Fruit fly (Drosophila melanogaster) whole organism, embryonic: ENCODE results near the gene Sox102F.

Experiments used
- CG1024 ChIP-seq: fragments of 200-800 bp; sonication (Bioruptor generic); IDR thresholded peaks from 2 replicates; pipeline ENCODE4 v1.3.6; 2022; ENCODE audit warnings: missing biosample characterization, missing genetic modification characterization
- CG10366 ChIP-seq: fragments of 200-800 bp; sonication (Bioruptor generic); IDR thresholded peaks from 2 replicates; pipeline ENCODE4 v1.3.6; 2022; ENCODE audit warnings: missing biosample characterization, missing genetic modification characterization
- CG11085 ChIP-seq: fragments of 200-800 bp; sonication (Bioruptor generic); IDR thresholded peaks from 2 replicates; pipeline ENCODE4 v1.3.6; 2022; ENCODE audit warnings: missing biosample characterization, missing genetic modification characterization
- CG12071 ChIP-seq: fragments of 200-800 bp; sonication (Bioruptor generic); optimal IDR thresholded peaks from 3 replicates; lab custom pipeline; 2018; ENCODE audit warnings: missing biosample characterization, mild to moderate bottlenecking, missing genetic modification characterization
- CG1233 ChIP-seq: fragments of 200-800 bp; sonication (Bioruptor generic); optimal IDR thresholded peaks from 4 replicates; lab custom pipeline; 2018; ENCODE audit warnings: missing biosample characterization, mild to moderate bottlenecking, missing genetic modification characterization
- CG13123 ChIP-seq: fragments of 200-800 bp; sonication (Bioruptor generic); optimal IDR thresholded peaks from 2 replicates; lab custom pipeline; 2016; ENCODE audit warnings: missing biosample characterization, missing genetic modification characterization
- CG14710 ChIP-seq: fragments of 200-800 bp; sonication (Bioruptor generic); optimal IDR thresholded peaks from 3 replicates; lab custom pipeline; 2019; ENCODE audit warnings: missing biosample characterization, mild to moderate bottlenecking, missing genetic modification characterization, moderate library complexity
- CG15073 ChIP-seq: fragments of 200-800 bp; sonication (Bioruptor generic); optimal IDR thresholded peaks from 2 replicates; lab custom pipeline; 2016; ENCODE audit warnings: missing biosample characterization, missing genetic modification characterization
- CG17612 ChIP-seq: fragments of 200-800 bp; sonication (Bioruptor generic); IDR thresholded peaks from 2 replicates; pipeline ENCODE4 v1.3.6; 2022; ENCODE audit warnings: missing biosample characterization, missing genetic modification characterization
- CG18011 ChIP-seq: fragments of 200-800 bp; sonication (Bioruptor generic); optimal IDR thresholded peaks from 2 replicates; lab custom pipeline; 2017; ENCODE audit warnings: missing biosample characterization, missing genetic modification characterization, mild to moderate bottlenecking, moderate library complexity, missing genotype
- CG18476 ChIP-seq: fragments of 200-800 bp; sonication (Bioruptor generic); optimal IDR thresholded peaks from 2 replicates; lab custom pipeline; 2016; ENCODE audit warnings: missing biosample characterization, mild to moderate bottlenecking, missing genetic modification characterization
- CG2202 ChIP-seq: fragments of 200-800 bp; sonication (Bioruptor generic); optimal IDR thresholded peaks from 2 replicates; lab custom pipeline; 2018; ENCODE audit warnings: missing biosample characterization, mild to moderate bottlenecking, missing genetic modification characterization
- CG30403 ChIP-seq: fragments of 200-800 bp; sonication (Bioruptor generic); optimal IDR thresholded peaks from 3 replicates; lab custom pipeline; 2016; ENCODE audit warnings: missing biosample characterization, missing genetic modification characterization
- CG3995 ChIP-seq: fragments of 200-800 bp; sonication (Bioruptor generic); optimal IDR thresholded peaks from 3 replicates; lab custom pipeline; 2016; ENCODE audit warnings: missing biosample characterization, missing genetic modification characterization
- CG6683 ChIP-seq: fragments of 200-800 bp; sonication (Bioruptor generic); optimal IDR thresholded peaks from 2 replicates; lab custom pipeline; 2017; ENCODE audit warnings: missing biosample characterization, mild to moderate bottlenecking, missing genetic modification characterization, missing genetic modification reagents
- CG6689 ChIP-seq: fragments of 200-800 bp; sonication (Bioruptor generic); IDR thresholded peaks from 2 replicates; pipeline ENCODE4 v1.3.6; 2022; ENCODE audit warnings: missing biosample characterization, missing genetic modification characterization
- CG7372 ChIP-seq: fragments of 200-800 bp; sonication (Bioruptor generic); IDR thresholded peaks from 2 replicates; pipeline ENCODE4 v1.3.6; 2022; ENCODE audit warnings: missing biosample characterization, missing genetic modification characterization
- CG8290 ChIP-seq, 3 experiments: fragments of 200-800 bp; sonication (Bioruptor generic); optimal IDR thresholded peaks; 2 replicates each; lab custom pipeline; 2016 to 2019; ENCODE audit warnings: missing biosample characterization in 3 of 3, missing genetic modification characterization in 3 of 3, mild to moderate bottlenecking in 2 of 3, moderate library complexity in 1 of 3
- CG8944 ChIP-seq: fragments of 200-800 bp; sonication (Bioruptor generic); optimal IDR thresholded peaks from 3 replicates; lab custom pipeline; 2016; ENCODE audit warnings: missing biosample characterization, missing genetic modification characterization
- Dek ChIP-seq: fragments of 200-800 bp; sonication (Bioruptor generic); optimal IDR thresholded peaks from 3 replicates; lab custom pipeline; 2019; ENCODE audit warnings: missing biosample characterization, mild to moderate bottlenecking, missing genetic modification characterization, moderate library complexity
- Drgx ChIP-seq: fragments of 200-800 bp; sonication (Bioruptor generic); IDR thresholded peaks from 2 replicates; pipeline ENCODE4 v1.3.6; 2022; ENCODE audit warnings: missing biosample characterization, missing genetic modification characterization
- Ets97D ChIP-seq: fragments of 200-800 bp; sonication (Bioruptor generic); optimal IDR thresholded peaks from 3 replicates; lab custom pipeline; 2016; ENCODE audit warnings: missing biosample characterization, missing genetic modification characterization
- Jarid2 ChIP-seq: fragments of 200-800 bp; sonication (Bioruptor generic); optimal IDR thresholded peaks from 3 replicates; lab custom pipeline; 2017; ENCODE audit warnings: mild to moderate bottlenecking, missing biosample characterization, missing genetic modification reagents, missing genetic modification characterization
- NC2β ChIP-seq: fragments of 200-800 bp; sonication (Bioruptor generic); optimal IDR thresholded peaks from 2 replicates; lab custom pipeline; 2016; ENCODE audit warnings: missing biosample characterization, missing genetic modification characterization
- Pdp1 ChIP-seq, 2 experiments: fragments of 200-800 bp; sonication (Bioruptor generic); optimal IDR thresholded peaks; 3 replicates each; lab custom pipeline; 2016; ENCODE audit warnings: missing biosample characterization in 2 of 2, missing genetic modification characterization in 2 of 2, mild to moderate bottlenecking in 1 of 2, moderate library complexity in 1 of 2
- Ptx1 ChIP-seq: fragments of 200-800 bp; sonication (Bioruptor generic); IDR thresholded peaks from 2 replicates; pipeline ENCODE4 v1.3.6; 2022; ENCODE audit warnings: missing biosample characterization, missing genetic modification characterization
- Rx ChIP-seq: fragments of 200-800 bp; sonication (Bioruptor generic); IDR thresholded peaks from 2 replicates; pipeline ENCODE4 v1.3.6; 2022; ENCODE audit warnings: missing biosample characterization, missing genetic modification characterization
- Stat92E ChIP-seq, 3 experiments: fragments of >200 bp in 2 of 3; fragments of 200-800 bp in 1 of 3; sonication (Bioruptor generic) in 1 of 3; optimal IDR thresholded peaks; 2 replicates each; lab custom pipeline; 2017 to 2019; ENCODE audit warnings: missing biosample characterization in 3 of 3, missing genetic modification characterization in 3 of 3, mild to moderate bottlenecking in 1 of 3, moderate library complexity in 1 of 3
- YL-1 ChIP-seq: fragments of 200-800 bp; sonication (Bioruptor generic); optimal IDR thresholded peaks from 3 replicates; lab custom pipeline; 2017; ENCODE audit warnings: missing biosample characterization, mild to moderate bottlenecking, missing genetic modification characterization
- ase ChIP-seq: fragments of 200-800 bp; sonication (Bioruptor generic); IDR thresholded peaks from 3 replicates; pipeline ENCODE4 v1.3.6; 2022; ENCODE audit warnings: missing biosample characterization, missing genetic modification characterization
- chn ChIP-seq: fragments of 200-800 bp; sonication (Bioruptor generic); optimal IDR thresholded peaks from 2 replicates; lab custom pipeline; 2016; ENCODE audit warnings: missing biosample characterization, missing genetic modification characterization
- ewg ChIP-seq: fragments of 200-800 bp; sonication (Bioruptor generic); optimal IDR thresholded peaks from 3 replicates; lab custom pipeline; 2017; ENCODE audit warnings: mild to moderate bottlenecking, missing biosample characterization, missing genetic modification reagents, missing genetic modification characterization
- ham ChIP-seq: fragments of 200-800 bp; sonication (Bioruptor generic); IDR thresholded peaks from 2 replicates; pipeline ENCODE4 v1.3.6; 2022; ENCODE audit warnings: missing biosample characterization, missing genetic modification characterization
- hbn ChIP-seq: fragments of 200-800 bp; sonication (Bioruptor generic); IDR thresholded peaks from 2 replicates; pipeline ENCODE4 v1.3.6; 2022; ENCODE audit warnings: missing biosample characterization, missing genetic modification characterization; ENCODE audit not compliant: partially characterized antibody
- inv ChIP-seq: fragments of 200-800 bp; sonication (Bioruptor generic); IDR thresholded peaks from 2 replicates; pipeline ENCODE4 v1.3.6; 2022; ENCODE audit warnings: missing biosample characterization, missing genetic modification characterization; ENCODE audit not compliant: partially characterized antibody
- jigr1 ChIP-seq: fragments of 200-800 bp; sonication (Bioruptor generic); IDR thresholded peaks from 3 replicates; pipeline ENCODE4 v1.3.6; 2022; ENCODE audit warnings: missing biosample characterization, missing genetic modification characterization
- knrl ChIP-seq: fragments of 200-800 bp; sonication (Bioruptor generic); IDR thresholded peaks from 3 replicates; pipeline ENCODE4 v1.3.6; 2022; ENCODE audit warnings: missing biosample characterization, missing genetic modification characterization; ENCODE audit not compliant: partially characterized antibody
- lilli ChIP-seq: fragments of 200-800 bp; sonication (Bioruptor generic); optimal IDR thresholded peaks from 3 replicates; lab custom pipeline; 2016; ENCODE audit warnings: missing biosample characterization, missing genetic modification characterization
- nmo ChIP-seq: fragments of 200-800 bp; sonication (Bioruptor generic); optimal IDR thresholded peaks from 2 replicates; lab custom pipeline; 2018; ENCODE audit warnings: missing biosample characterization, mild to moderate bottlenecking, missing genetic modification characterization, moderate library complexity
- pb ChIP-seq: fragments of 200-800 bp; sonication (Bioruptor generic); optimal IDR thresholded peaks from 3 replicates; lab custom pipeline; 2016; ENCODE audit warnings: missing biosample characterization, missing genetic modification characterization
- pfk ChIP-seq: fragments of 200-800 bp; sonication (Bioruptor generic); optimal IDR thresholded peaks from 2 replicates; lab custom pipeline; 2018; ENCODE audit warnings: missing biosample characterization, mild to moderate bottlenecking, missing genetic modification characterization, moderate library complexity
- salm ChIP-seq: fragments of 200-800 bp; sonication (Bioruptor generic); optimal IDR thresholded peaks from 2 replicates; lab custom pipeline; 2018; ENCODE audit warnings: missing biosample characterization, mild to moderate bottlenecking, missing genetic modification characterization
- sima ChIP-seq: fragments of 200-800 bp; sonication (Bioruptor generic); optimal IDR thresholded peaks from 2 replicates; lab custom pipeline; 2016; ENCODE audit warnings: missing biosample characterization, missing genetic modification characterization
- slou ChIP-seq: fragments of 200-800 bp; sonication (Bioruptor generic); optimal IDR thresholded peaks from 3 replicates; lab custom pipeline; 2016; ENCODE audit warnings: missing biosample characterization, missing genetic modification characterization
- vfl ChIP-seq: fragments of 200-800 bp; sonication (Bioruptor generic); optimal IDR thresholded peaks from 2 replicates; lab custom pipeline; 2016; ENCODE audit warnings: missing biosample characterization, missing genetic modification characterization
- vvl ChIP-seq: fragments of 200-800 bp; sonication (Bioruptor generic); IDR thresholded peaks from 2 replicates; pipeline ENCODE4 v1.3.6; 2022; ENCODE audit warnings: missing biosample characterization, missing genetic modification characterization
- zen2 ChIP-seq: fragments of 200-800 bp; sonication (Bioruptor generic); IDR thresholded peaks from 3 replicates; pipeline ENCODE4 v1.3.6; 2022; ENCODE audit warnings: missing biosample characterization, missing genetic modification characterization; ENCODE audit not compliant: partially characterized antibody

The Sox102F gene

DNA sequence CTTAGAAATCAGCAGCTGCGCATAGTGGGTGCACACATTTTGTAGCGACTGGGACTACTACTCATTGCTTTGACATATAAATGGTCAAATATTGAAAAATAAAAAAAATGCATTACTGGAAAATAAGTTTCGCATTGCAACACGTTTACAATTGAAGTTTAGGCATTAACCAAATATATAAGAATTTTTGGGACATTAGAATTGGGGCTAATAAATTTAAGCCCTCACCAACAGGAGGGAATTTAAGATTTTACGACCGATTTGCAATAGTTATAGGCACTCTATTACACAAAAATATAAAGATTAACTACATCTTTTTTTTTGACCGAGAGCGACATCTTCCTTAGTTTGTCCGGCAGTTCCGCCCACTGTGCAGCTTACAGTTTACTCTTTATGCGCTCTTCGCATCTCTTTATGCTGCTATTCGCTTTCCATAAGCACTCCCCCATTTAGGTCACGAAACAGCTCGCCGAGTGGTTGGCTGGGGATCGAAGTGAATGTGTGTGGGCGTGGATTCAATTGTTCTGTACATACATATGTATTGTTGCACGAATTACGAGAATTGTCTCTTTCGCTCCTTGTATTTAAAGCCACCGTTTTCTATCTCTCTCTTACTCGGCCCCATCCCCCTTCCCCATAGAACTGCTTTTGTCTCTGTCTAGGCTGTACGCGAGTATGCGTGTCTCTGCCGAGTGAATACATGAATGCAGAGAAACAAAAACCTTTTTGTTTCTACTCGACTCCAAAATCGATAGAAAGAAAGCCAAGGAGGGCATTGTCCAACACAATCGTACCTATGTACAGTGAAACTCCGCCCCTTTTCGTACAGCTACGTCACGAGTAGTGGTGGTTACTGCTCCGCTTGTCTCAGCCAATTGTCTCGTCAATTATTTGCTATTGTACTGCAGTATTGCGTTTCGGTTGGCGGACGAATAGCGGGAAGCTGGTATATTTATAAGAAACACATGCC, 26.5 kb downstream of the Sox102F start (continued):
- TF ChIP-seq CG8290 (GFP tag; optimal IDR thresholded peaks at IDR 0.05; lab: Kevin White, UChicago) (no peak), CG8290 (tag; optimal IDR thresholded peaks at IDR 0.05; lab: Kevin White, UChicago) (peak in 1 of 2 experiments; percentile 41), lilli (GFP tag; lab: Kevin White, UChicago) (peak; percentile 86), Pdp1 (GFP tag; optimal IDR thresholded peaks at IDR 0.05; lab: Kevin White, UChicago) (peak; percentile 75 to 86), CG18476 (GFP tag; lab: Kevin White, UChicago) (peak; percentile 83), sima (GFP tag; lab: Kevin White, UChicago) (peak; percentile 80), jigr1 (no peak), Stat92E (GFP tag; optimal IDR thresholded peaks at IDR 0.05; lab: Kevin White, UChicago) (no peak), CG18011 (no peak), CG1233 (GFP tag; lab: Kevin White, UChicago) (peak; percentile 85), CG10366 (GFP tag; lab: Robert Waterston, UW) (peak; percentile 5; the same call in 1 of the 2 replicates), hbn (GFP tag; lab: Robert Waterston, UW) (no peak), CG7372 (peak; percentile 72), nmo (GFP tag; lab: Kevin White, UChicago) (peak; percentile 93), inv (no peak), CG3995 (no peak), YL-1 (GFP tag; lab: Kevin White, UChicago) (peak; percentile 46), pb (GFP tag; lab: Kevin White, UChicago) (peak; percentile 73), ase (peak; percentile 33; the same call in 1 of the 3 replicates), vfl (peak; percentile 72), CG6683 (GFP tag; lab: Kevin White, UChicago) (peak; percentile 72), Ptx1 (GFP tag; lab: Robert Waterston, UW) (peak; percentile 84), Jarid2 (peak; percentile 60), CG11085 (no peak), CG8944 (GFP tag; lab: Kevin White, UChicago) (peak; percentile 73), NC2β (GFP tag; lab: Kevin White, UChicago) (peak; percentile 78), pfk (GFP tag; lab: Kevin White, UChicago) (no peak), Ets97D (GFP tag; lab: Kevin White, UChicago) (peak; percentile 59), knrl (GFP tag; lab: Robert Waterston, UW) (no peak), zen2 (GFP tag; lab: Robert Waterston, UW) (no peak), CG2202 (tag; lab: Kevin White, UChicago) (peak; percentile 58), Drgx (GFP tag; lab: Robert Waterston, UW) (no peak), chn (GFP tag; lab: Kevin White, UChicago) (peak; percentile 87), CG6689 (GFP tag; lab: Robert Waterston, UW) (no peak; the same call in 1 of the 2 replicates), slou (GFP tag; lab: Kevin White, UChicago) (peak; percentile 48), CG15073 (GFP tag; lab: Kevin White, UChicago) (peak; percentile 35), CG17612 (GFP tag; lab: Robert Waterston, UW) (no peak), CG1024 (GFP tag; lab: Robert Waterston, UW) (peak; percentile 33; the same call in 1 of the 2 replicates), salm (no peak), CG13123 (peak; percentile 9), Rx (GFP tag; lab: Robert Waterston, UW) (peak; percentile 50; the same call in 1 of the 2 replicates), CG30403 (peak; percentile 89), vvl (no peak), ham (GFP tag; lab: Robert Waterston, UW) (no peak), Dek (no peak), ewg (GFP tag; lab: Kevin White, UChicago) (peak; percentile 86), CG12071 (GFP tag; lab: Kevin White, UChicago) (no peak), CG14710 (tag; lab: Kevin White, UChicago) (peak; percentile 84)
